Worm (Caenorhabditis elegans): Measurements from ENCODE around the gene tmem-138.

The tmem-138 gene

DNA sequence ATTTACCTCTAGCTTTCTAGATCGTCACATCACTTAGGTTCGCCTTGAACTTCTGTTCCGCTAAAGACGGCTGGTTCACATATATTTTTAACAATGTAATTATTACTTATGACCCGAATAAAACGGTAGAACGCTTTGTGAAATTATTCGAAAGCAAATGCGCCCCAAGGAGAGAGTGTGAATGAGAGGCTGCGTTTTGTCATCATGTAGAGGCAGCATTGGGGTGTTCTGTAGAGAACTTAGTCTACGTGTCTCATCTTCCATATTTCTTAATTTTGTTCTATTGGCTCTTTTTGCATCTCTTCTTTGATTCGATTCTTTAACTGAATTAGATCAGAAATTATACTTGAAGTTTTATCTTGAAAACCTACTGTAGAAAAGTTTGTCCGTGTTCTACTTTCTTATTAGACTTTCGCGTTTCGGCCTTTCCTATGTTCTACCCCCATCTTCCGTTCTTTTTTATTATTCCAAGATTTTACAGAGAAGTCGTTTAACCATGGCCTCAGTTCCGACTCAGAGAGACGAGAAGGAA, 19.0 kb upstream of the tmem-138 start, which contains the start of gene cdc-48.2:
Gene cdc-48.2, plus strand, starts transcription at position 482 of the 532 bp plus-strand sequence.
- TF ChIP-seq C34F6.9 (tag; optimal IDR thresholded peaks at IDR 0.05) (peak; percentile 36), ztf-4 (tag; optimal IDR thresholded peaks at IDR 0.05) (no peak), fos-1 (tag; optimal IDR thresholded peaks at IDR 0.05) (peak; percentile 0), skn-1 (tag; optimal IDR thresholded peaks at IDR 0.05) (peak; percentile 86), Y55F3AM.14 (GFP tag; optimal IDR thresholded peaks at IDR 0.05) (no peak), nhr-11 (tag; optimal IDR thresholded peaks at IDR 0.05) (no peak), unc-55 (GFP tag; optimal IDR thresholded peaks at IDR 0.05) (peak; percentile 2), blmp-1 (tag; optimal IDR thresholded peaks at IDR 0.05; ENCODE audit: insufficient read depth) (no peak), mab-5 (tag; optimal IDR thresholded peaks at IDR 0.05) (no peak), lsy-2 (tag; optimal IDR thresholded peaks at IDR 0.05) (peak in 1 of 2 experiments; percentile 27), peb-1 (tag; optimal IDR thresholded peaks at IDR 0.05) (no peak), aly-2 (tag; optimal IDR thresholded peaks at IDR 0.05) (no peak), nhr-129 (tag; optimal IDR thresholded peaks at IDR 0.05) (no peak), nhr-21 (tag; optimal IDR thresholded peaks at IDR 0.05) (no peak), nhr-25 (tag; optimal IDR thresholded peaks at IDR 0.05) (no peak)

DNA sequence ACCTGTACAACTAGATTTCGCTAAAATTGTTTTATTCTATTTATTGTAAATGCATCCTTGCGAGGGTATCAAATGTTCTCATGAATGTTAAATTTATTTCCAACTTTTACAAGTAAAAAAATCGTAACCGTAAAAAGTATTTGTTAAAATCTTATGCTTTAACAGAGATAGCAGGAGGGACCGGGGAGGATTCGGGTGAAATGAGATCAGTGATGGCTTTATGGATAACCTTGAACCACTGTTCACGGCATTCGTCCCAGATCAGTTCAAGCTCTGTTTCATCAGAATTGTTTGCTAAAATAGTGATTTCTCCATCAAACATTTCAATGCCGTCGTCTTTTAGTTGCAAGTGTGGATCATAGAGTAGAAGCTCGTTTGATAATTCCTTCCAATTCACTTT, 16.0 kb upstream of the tmem-138 start:
- no peak for TF ChIP-seq crh-2 (tag; optimal IDR thresholded peaks at IDR 0.05)
- TF ChIP-seq ZK546.5 (tag; optimal IDR thresholded peaks at IDR 0.05) = no peak
- TF ChIP-seq nhr-25 (tag; optimal IDR thresholded peaks at IDR 0.05) = no peak
- TF ChIP-seq ceh-16 (tag; optimal IDR thresholded peaks at IDR 0.05) = no peak
- no peak for TF ChIP-seq nhr-21 (tag; optimal IDR thresholded peaks at IDR 0.05)
- no peak for TF ChIP-seq egl-27 (tag; optimal IDR thresholded peaks at IDR 0.05)

DNA sequence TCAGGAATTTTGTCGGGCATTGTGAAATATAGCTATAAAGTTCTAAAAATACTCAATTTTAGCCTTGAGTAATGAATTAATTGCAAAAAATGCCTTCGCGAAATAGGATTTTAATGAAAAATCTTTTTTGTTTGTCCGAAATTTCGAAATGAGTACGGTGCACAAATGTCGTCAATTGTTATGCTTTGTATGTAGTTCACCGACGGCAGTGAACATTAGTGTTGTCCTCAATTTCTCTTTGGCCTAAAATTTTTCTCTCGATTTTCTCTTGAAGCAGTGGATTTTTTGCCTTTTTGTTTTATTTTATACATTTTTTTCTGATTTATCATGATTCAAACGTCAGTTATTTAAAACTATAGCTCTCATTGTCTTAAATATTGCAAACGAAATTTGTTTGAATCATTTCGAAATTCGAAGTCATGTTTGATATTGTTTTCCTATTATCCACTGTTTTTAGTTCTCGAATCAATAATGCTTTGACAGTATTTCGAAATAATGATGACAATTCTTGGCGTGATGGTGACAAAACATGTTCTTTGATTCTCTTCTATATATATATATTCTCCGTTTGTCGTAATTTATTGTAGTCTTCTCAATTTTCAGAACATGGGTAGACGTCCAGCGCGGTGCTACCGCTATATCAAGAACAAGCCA, 13.7 kb upstream of the tmem-138 start, which contains the start of the genes ints-11 and rpl-10:
Gene ints-11, minus strand, starts transcription at position 201 of the 654 bp plus-strand sequence.
Gene rpl-10, plus strand, starts transcription at position 604 of the 654 bp plus-strand sequence.
- peak; percentile 42 for TF ChIP-seq fos-1 (tag; optimal IDR thresholded peaks at IDR 0.05)
- peak; percentile 22 for TF ChIP-seq lin-13 (GFP tag; optimal IDR thresholded peaks at IDR 0.05)
- peak; percentile 43 for TF ChIP-seq sma-3 (GFP tag; optimal IDR thresholded peaks at IDR 0.05)
- no peak for TF ChIP-seq R02D3.7 (tag; optimal IDR thresholded peaks at IDR 0.05)
- no peak for TF ChIP-seq mab-5 (tag; optimal IDR thresholded peaks at IDR 0.05)
- no peak for TF ChIP-seq mdl-1 (tag; optimal IDR thresholded peaks at IDR 0.05)
- no peak for TF ChIP-seq mbf-1 (tag; optimal IDR thresholded peaks at IDR 0.05)
- peak; percentile 56 for TF ChIP-seq gmeb-1 (tag; optimal IDR thresholded peaks at IDR 0.05)
- TF ChIP-seq aly-2 (tag; optimal IDR thresholded peaks at IDR 0.05) = no peak
- TF ChIP-seq nhr-25 (tag; optimal IDR thresholded peaks at IDR 0.05) = no peak
- TF ChIP-seq lsy-2 (tag; optimal IDR thresholded peaks at IDR 0.05) = peak; percentile 65 to 97
- TF ChIP-seq crh-2 (tag; optimal IDR thresholded peaks at IDR 0.05) = peak; percentile 58
- no peak for TF ChIP-seq nhr-11 (tag; optimal IDR thresholded peaks at IDR 0.05)
- TF ChIP-seq skn-1 (tag; optimal IDR thresholded peaks at IDR 0.05) = peak; percentile 6
- TF ChIP-seq Y55F3AM.14 (GFP tag; optimal IDR thresholded peaks at IDR 0.05) = no peak
- no peak for TF ChIP-seq ama-1 (optimal IDR thresholded peaks at IDR 0.05)
- no peak for TF ChIP-seq dmd-4 (tag; optimal IDR thresholded peaks at IDR 0.05)
- peak; percentile 69 for TF ChIP-seq nhr-129 (tag; optimal IDR thresholded peaks at IDR 0.05)
- TF ChIP-seq ceh-16 (tag; optimal IDR thresholded peaks at IDR 0.05) = no peak
- no peak for TF ChIP-seq ZK546.5 (tag; optimal IDR thresholded peaks at IDR 0.05)
- no peak for TF ChIP-seq lin-11 (tag; optimal IDR thresholded peaks at IDR 0.05)
- TF ChIP-seq ztf-4 (tag; optimal IDR thresholded peaks at IDR 0.05) = no peak
- TF ChIP-seq C34F6.9 (tag; optimal IDR thresholded peaks at IDR 0.05) = peak; percentile 85
- no peak for TF ChIP-seq peb-1 (tag; optimal IDR thresholded peaks at IDR 0.05)
- no peak for TF ChIP-seq nhr-237 (tag; optimal IDR thresholded peaks at IDR 0.05)
- no peak for TF ChIP-seq nhr-6 (tag; optimal IDR thresholded peaks at IDR 0.05)
- TF ChIP-seq unc-55 (GFP tag; optimal IDR thresholded peaks at IDR 0.05) = peak; percentile 85
- TF ChIP-seq ztf-11 (tag; optimal IDR thresholded peaks at IDR 0.05) = no peak
- no peak for TF ChIP-seq nhr-23 (tag; optimal IDR thresholded peaks at IDR 0.05)
- TF ChIP-seq sem-4 (tag; optimal IDR thresholded peaks at IDR 0.05) = no peak
- TF ChIP-seq unc-39 (tag; optimal IDR thresholded peaks at IDR 0.05) = no peak

DNA sequence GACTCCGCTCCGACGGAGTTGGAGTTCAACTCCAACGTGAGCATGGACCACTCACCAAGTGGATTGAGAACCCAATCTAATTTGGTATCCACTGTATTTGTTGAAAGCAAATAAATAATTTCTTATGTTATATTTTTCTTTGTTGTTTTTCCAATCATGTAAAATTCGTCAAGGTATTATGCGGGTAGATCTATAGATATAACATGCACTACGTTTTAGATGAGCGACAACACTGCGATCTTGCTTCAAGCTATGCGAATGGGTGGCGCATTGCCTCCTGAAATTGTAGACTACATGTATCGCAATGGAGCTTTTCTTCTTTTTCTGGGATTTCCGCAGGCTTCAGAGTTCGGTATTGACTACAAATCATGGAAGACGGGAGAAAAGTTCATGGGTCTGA, 12.6 kb upstream of the tmem-138 start, which contains the start of gene F10B5.2:
Gene F10B5.2, plus strand, starts transcription at position 220 of the 400 bp plus-strand sequence.
- TF ChIP-seq C34F6.9 (tag; optimal IDR thresholded peaks at IDR 0.05) (no peak), nhr-11 (tag; optimal IDR thresholded peaks at IDR 0.05) (no peak), egl-27 (tag; optimal IDR thresholded peaks at IDR 0.05) (no peak), ceh-82 (tag; optimal IDR thresholded peaks at IDR 0.05) (no peak), nhr-10 (tag; optimal IDR thresholded peaks at IDR 0.05) (no peak), F13H6.1 (tag; optimal IDR thresholded peaks at IDR 0.05) (no peak), lin-39 (tag; optimal IDR thresholded peaks at IDR 0.05) (no peak), ztf-1 (GFP tag; conservative IDR thresholded peaks at IDR 0.05) (no peak), crh-2 (tag; optimal IDR thresholded peaks at IDR 0.05) (no peak), skn-1 (tag; optimal IDR thresholded peaks at IDR 0.05) (no peak), ztf-11 (tag; optimal IDR thresholded peaks at IDR 0.05) (no peak), R02D3.7 (tag; optimal IDR thresholded peaks at IDR 0.05) (no peak), unc-55 (GFP tag; optimal IDR thresholded peaks at IDR 0.05) (no peak), nhr-77 (tag; optimal IDR thresholded peaks at IDR 0.05) (no peak), ztf-4 (tag; optimal IDR thresholded peaks at IDR 0.05) (no peak)
